Fruit fly (Drosophila melanogaster): ENCODE results near the gene Srg1.

The Srg1 gene

dm6 chr3R:24845952-24846848 lies 18.3 kb downstream of the Srg1 start:
- TF ChIP-seq CG10147 (GFP tag; optimal IDR thresholded peaks at IDR 0.05) = no peak
- TF ChIP-seq Drgx (GFP tag; IDR thresholded peaks at IDR 0.05) = no peak
- TF ChIP-seq z (GFP tag; IDR thresholded peaks at IDR 0.05) = peak; percentile 64; the same call in 1 of the 3 replicates
- peak; percentile 84 for TF ChIP-seq zen (tag; optimal IDR thresholded peaks at IDR 0.05)
- peak; percentile 48 for TF ChIP-seq sens (GFP tag)
- TF ChIP-seq sqz (GFP tag; optimal IDR thresholded peaks at IDR 0.05) = peak; percentile 80
- TF ChIP-seq grn (GFP tag; optimal IDR thresholded peaks at IDR 0.05) = peak; percentile 61
- peak; percentile 45; the same call in 1 of the 2 replicates for TF ChIP-seq Awh (GFP tag; IDR thresholded peaks at IDR 0.05)
- peak; percentile 76 for TF ChIP-seq gcm (GFP tag; optimal IDR thresholded peaks at IDR 0.05)
- TF ChIP-seq CG15514 (GFP tag; optimal IDR thresholded peaks at IDR 0.05) = no peak
- TF ChIP-seq Blimp-1 (GFP tag; optimal IDR thresholded peaks at IDR 0.05) = no peak
- TF ChIP-seq vvl (GFP tag; IDR thresholded peaks at IDR 0.05) = 0 out of 2 replicates have a peak, but pooled peaks have one; percentile 19
- peak; percentile 53 for TF ChIP-seq CG15479 (GFP tag; optimal IDR thresholded peaks at IDR 0.05)
- no peak for TF ChIP-seq dan (GFP tag; IDR thresholded peaks at IDR 0.05)
- TF ChIP-seq CG32772 (GFP tag; IDR thresholded peaks at IDR 0.05) = 0 out of 2 replicates have a peak, but pooled peaks have one; percentile 30
- no peak for TF ChIP-seq CG6813 (GFP tag; optimal IDR thresholded peaks at IDR 0.05)
- no peak for TF ChIP-seq bab2 (GFP tag; optimal IDR thresholded peaks at IDR 0.05)
- no peak for TF ChIP-seq row (GFP tag; IDR thresholded peaks at IDR 0.05)
- TF ChIP-seq CG6791 (GFP tag; IDR thresholded peaks at IDR 0.05; ENCODE audit: partially characterized antibody) = no peak

- TF ChIP-seq D19A (tag; optimal IDR thresholded peaks at IDR 0.05) (peak; percentile 4), MESR4 (GFP tag; optimal IDR thresholded peaks at IDR 0.05) (no peak), Xrp1 (GFP tag; IDR thresholded peaks at IDR 0.05) (no peak), sens (GFP tag) (peak; percentile 52), gem (tag; optimal IDR thresholded peaks at IDR 0.05) (peak; percentile 30), dmrt11E (tag; optimal IDR thresholded peaks at IDR 0.05) (peak; percentile 2), fd64A (GFP tag; optimal IDR thresholded peaks at IDR 0.05) (no peak), D19B (GFP tag; optimal IDR thresholded peaks at IDR 0.05) (peak; percentile 37)
These were observed 19.4 kb downstream of the Srg1 start for dm6 chr3R:24845148-24845547.

- TF ChIP-seq sens (GFP tag) = peak; percentile 39
- TF ChIP-seq ara (GFP tag; IDR thresholded peaks at IDR 0.05) = no peak
- no peak for TF ChIP-seq CG11247 (GFP tag; IDR thresholded peaks at IDR 0.05)
- TF ChIP-seq Trl (optimal IDR thresholded peaks at IDR 0.05) = peak in 1 of 2 experiments; percentile 19
- no peak for TF ChIP-seq Trl (GFP tag; optimal IDR thresholded peaks at IDR 0.05)
- peak; percentile 53 for TF ChIP-seq Deaf1 (tag; optimal IDR thresholded peaks at IDR 0.05)
- no peak for TF ChIP-seq kni (GFP tag; optimal IDR thresholded peaks at IDR 0.05)
- no peak for TF ChIP-seq mld (GFP tag; IDR thresholded peaks at IDR 0.05; ENCODE audit: partially characterized antibody)
- no peak for TF ChIP-seq tgo (GFP tag; IDR thresholded peaks at IDR 0.05)
- no peak for TF ChIP-seq zf30C (GFP tag; optimal IDR thresholded peaks at IDR 0.05)
- TF ChIP-seq Opbp (GFP tag; IDR thresholded peaks at IDR 0.05; ENCODE audit: partially characterized antibody) = 0 out of 3 replicates have a peak, but pooled peaks have one; percentile 7
These were observed 22.9 kb downstream of the Srg1 start, which contains the start of gene Esp for dm6 chr3R:24841635-24842034. Gene Esp, plus strand, starts transcription at chr3R:24841935.

Measured in whole organism, embryonic.